Worm (Caenorhabditis elegans) whole organism, L1 larva: ENCODE results near the gene timm-17B.2.

ENCODE experiments used
- C16A3.4 ChIP-seq: fragments of 150-350 bp; optimal IDR thresholded peaks from 2 replicates; lab custom pipeline; 2014; ENCODE audit warnings: missing biosample characterization, missing genetic modification characterization
- C34B4.2 ChIP-seq: sonication (generic microtip); optimal IDR thresholded peaks from 2 replicates; lab custom pipeline; 2017; ENCODE audit warnings: mild to moderate bottlenecking, missing genetic modification characterization, missing compliant biosample characterization
- F16B12.6 ChIP-seq: fragments of 150-350 bp; optimal IDR thresholded peaks from 2 replicates; lab custom pipeline; 2014; ENCODE audit warnings: missing biosample characterization, missing genetic modification characterization
- aly-2 ChIP-seq: fragments of 150-350 bp; optimal IDR thresholded peaks from 2 replicates; lab custom pipeline; 2014; ENCODE audit warnings: missing biosample characterization, missing genetic modification characterization
- ama-1 ChIP-seq: fragments of 150-350 bp; optimal IDR thresholded peaks from 2 replicates; lab custom pipeline; 2014
- blmp-1 ChIP-seq: fragments of 150-350 bp; optimal IDR thresholded peaks from 2 replicates; lab custom pipeline; 2014; ENCODE audit warnings: missing biosample characterization, missing genetic modification characterization
- ceh-63 ChIP-seq: fragments of 200-800 bp; sonication (Bioruptor generic); optimal IDR thresholded peaks from 2 replicates; lab custom pipeline; 2018; ENCODE audit warnings: mild to moderate bottlenecking, missing genetic modification characterization, missing compliant biosample characterization
- ceh-8 ChIP-seq: fragments of 200-800 bp; sonication (Bioruptor generic); optimal IDR thresholded peaks from 2 replicates; lab custom pipeline; 2018; ENCODE audit warnings: mild to moderate bottlenecking, missing genetic modification characterization, moderate library complexity, missing compliant biosample characterization
- ceh-90 ChIP-seq: sonication (generic microtip); optimal IDR thresholded peaks from 2 replicates; lab custom pipeline; 2016; ENCODE audit warnings: missing genetic modification characterization, missing compliant biosample characterization
- ces-1 ChIP-seq: fragments of 150-350 bp; optimal IDR thresholded peaks from 2 replicates; lab custom pipeline; 2014; ENCODE audit warnings: missing biosample characterization, missing genetic modification reagents, missing genetic modification characterization
- dsc-1 ChIP-seq: sonication (generic microtip); optimal IDR thresholded peaks from 2 replicates; lab custom pipeline; 2016; ENCODE audit warnings: mild to moderate bottlenecking, missing genetic modification characterization, missing compliant biosample characterization
- efl-1 ChIP-seq, 4 experiments: fragments of 150-350 bp; optimal IDR thresholded peaks in 3 of 4; peaks in 1 of 4; 1 replicate in 1 of 4; 2 replicates in 3 of 4; lab custom pipeline; 2014; ENCODE audit warnings: missing biosample characterization in 2 of 4, missing genetic modification characterization in 2 of 4, missing genetic modification reagents in 2 of 4
- efl-3 ChIP-seq: fragments of 200-800 bp; sonication (Bioruptor generic); optimal IDR thresholded peaks from 2 replicates; lab custom pipeline; 2018; ENCODE audit warnings: mild to moderate bottlenecking, missing genetic modification characterization, missing compliant biosample characterization
- egl-27 ChIP-seq, 2 experiments: fragments of 150-350 bp in 1 of 2; sonication (generic microtip); optimal IDR thresholded peaks; 3 replicates each; lab custom pipeline; 2017 to 2018; ENCODE audit warnings: missing biosample characterization in 2 of 2, missing genetic modification characterization in 2 of 2, missing genetic modification reagents in 2 of 2
- elt-2 ChIP-seq: sonication (generic microtip); optimal IDR thresholded peaks from 2 replicates; lab custom pipeline; 2016; ENCODE audit warnings: missing genetic modification characterization, mild to moderate bottlenecking, inconsistent platforms, missing compliant biosample characterization, missing genetic modification reagents
- elt-3 ChIP-seq, 6 experiments: fragments of 150-350 bp in 1 of 6; sonication (generic microtip); optimal IDR thresholded peaks; 2 replicates each; lab custom pipeline; 2017 to 2018; ENCODE audit warnings: missing biosample characterization in 6 of 6, missing genetic modification characterization in 6 of 6, inconsistent platforms in 1 of 6
- ets-5 ChIP-seq: fragments of 200-800 bp; sonication (Bioruptor generic); IDR thresholded peaks from 2 replicates; pipeline ENCODE4 v1.3.6; 2022; ENCODE audit warnings: missing genetic modification characterization, missing compliant biosample characterization
- fkh-8 ChIP-seq: sonication (generic microtip); optimal IDR thresholded peaks from 2 replicates; lab custom pipeline; 2016; ENCODE audit warnings: mild to moderate bottlenecking, missing genetic modification characterization, missing compliant biosample characterization
- irx-1 ChIP-seq: sonication (generic microtip); optimal IDR thresholded peaks from 2 replicates; lab custom pipeline; 2016; ENCODE audit warnings: missing genetic modification characterization, missing compliant biosample characterization
- jun-1 ChIP-seq: fragments of 150-350 bp; optimal IDR thresholded peaks from 2 replicates; lab custom pipeline; 2014; ENCODE audit warnings: missing biosample characterization, missing genetic modification reagents, missing genetic modification characterization
- lin-13 ChIP-seq: fragments of 150-350 bp; optimal IDR thresholded peaks from 2 replicates; lab custom pipeline; 2014; ENCODE audit warnings: missing biosample characterization, missing genetic modification reagents, missing genetic modification characterization
- lin-14 ChIP-seq: fragments of 200-800 bp; sonication (Bioruptor generic); optimal IDR thresholded peaks from 2 replicates; lab custom pipeline; 2018; ENCODE audit warnings: mild to moderate bottlenecking, missing genetic modification characterization, moderate library complexity, missing compliant biosample characterization
- lin-15B ChIP-seq: fragments of 150-350 bp; sonication (generic microtip); optimal IDR thresholded peaks from 3 replicates; lab custom pipeline; 2014; ENCODE audit warnings: missing biosample characterization, missing genetic modification characterization
- lin-35 ChIP-seq, 2 experiments: fragments of 150-350 bp; optimal IDR thresholded peaks; 2 replicates each; lab custom pipeline; 2014; ENCODE audit warnings: missing biosample characterization in 2 of 2, missing genetic modification characterization in 2 of 2, missing genetic modification reagents in 2 of 2
- lin-39 ChIP-seq: fragments of 150-350 bp; optimal IDR thresholded peaks from 2 replicates; lab custom pipeline; 2014; ENCODE audit warnings: missing biosample characterization, missing genetic modification reagents, missing genetic modification characterization
- lir-3 ChIP-seq: sonication (generic microtip); optimal IDR thresholded peaks from 2 replicates; lab custom pipeline; 2016; ENCODE audit warnings: mild to moderate bottlenecking, missing genetic modification characterization, moderate library complexity, missing compliant biosample characterization; ENCODE audit not compliant: poor library complexity
- lsy-2 ChIP-seq, 2 experiments: fragments of 150-350 bp; optimal IDR thresholded peaks; 2 replicates each; lab custom pipeline; 2014; ENCODE audit warnings: missing biosample characterization in 2 of 2, missing genetic modification characterization in 2 of 2
- mep-1 ChIP-seq: fragments of 150-350 bp; optimal IDR thresholded peaks from 2 replicates; lab custom pipeline; 2014; ENCODE audit warnings: missing biosample characterization, missing genetic modification characterization
- nhr-11 ChIP-seq: fragments of 150-350 bp; optimal IDR thresholded peaks from 2 replicates; lab custom pipeline; 2014; ENCODE audit warnings: missing biosample characterization, missing genetic modification characterization
- nhr-237 ChIP-seq: fragments of 150-350 bp; optimal IDR thresholded peaks from 2 replicates; lab custom pipeline; 2014; ENCODE audit warnings: missing biosample characterization, missing genetic modification characterization
- nhr-28 ChIP-seq: fragments of 150-350 bp; optimal IDR thresholded peaks from 2 replicates; lab custom pipeline; 2014; ENCODE audit warnings: missing biosample characterization, missing genetic modification characterization
- nhr-71 ChIP-seq: sonication (generic microtip); optimal IDR thresholded peaks from 2 replicates; lab custom pipeline; 2016; ENCODE audit warnings: mild to moderate bottlenecking, missing genetic modification characterization, moderate library complexity, missing compliant biosample characterization
- nhr-76 ChIP-seq: sonication (generic microtip); optimal IDR thresholded peaks from 2 replicates; lab custom pipeline; 2017; ENCODE audit warnings: missing biosample characterization, missing genetic modification characterization
- nhr-77 ChIP-seq: fragments of 150-350 bp; optimal IDR thresholded peaks from 2 replicates; lab custom pipeline; 2014; ENCODE audit warnings: missing biosample characterization, missing genetic modification characterization
- nhr-84 ChIP-seq: sonication (generic microtip); optimal IDR thresholded peaks from 2 replicates; lab custom pipeline; 2017; ENCODE audit warnings: missing biosample characterization, missing genetic modification characterization
- nhr-85 ChIP-seq: sonication (generic microtip); peaks from one replicate; lab custom pipeline; 2016; ENCODE audit warnings: missing genetic modification characterization, inconsistent platforms, missing compliant biosample characterization
- nhr-90 ChIP-seq: sonication (generic microtip); optimal IDR thresholded peaks from 2 replicates; lab custom pipeline; 2016; ENCODE audit warnings: mild to moderate bottlenecking, missing genetic modification characterization, missing compliant biosample characterization; ENCODE audit not compliant: poor library complexity
- pag-3 ChIP-seq: sonication (generic microtip); optimal IDR thresholded peaks from 2 replicates; lab custom pipeline; 2017; ENCODE audit warnings: missing genetic modification characterization, mild to moderate bottlenecking, missing compliant biosample characterization, antibody characterized with exemption, borderline replicate concordance; ENCODE audit not compliant: insufficient read depth
- rnt-1 ChIP-seq: sonication (generic microtip); optimal IDR thresholded peaks from 2 replicates; lab custom pipeline; 2016; ENCODE audit warnings: mild to moderate bottlenecking, missing genetic modification characterization, moderate library complexity, missing compliant biosample characterization
- skn-1 ChIP-seq: fragments of 150-350 bp; optimal IDR thresholded peaks from 2 replicates; lab custom pipeline; 2014; ENCODE audit warnings: missing biosample characterization, missing genetic modification characterization
- snpc-4 ChIP-seq: fragments of 150-350 bp; optimal IDR thresholded peaks from 2 replicates; lab custom pipeline; 2014; ENCODE audit warnings: missing biosample characterization, missing genetic modification characterization
- sptf-1 ChIP-seq: fragments of 150-350 bp; optimal IDR thresholded peaks from 2 replicates; lab custom pipeline; 2014; ENCODE audit warnings: missing biosample characterization, missing genetic modification characterization
- swsn-7 ChIP-seq: sonication (generic microtip); optimal IDR thresholded peaks from 2 replicates; lab custom pipeline; 2016; ENCODE audit warnings: missing genetic modification characterization, missing compliant biosample characterization
- tbx-2 ChIP-seq: sonication (generic microtip); optimal IDR thresholded peaks from 2 replicates; lab custom pipeline; 2016; ENCODE audit warnings: missing genetic modification characterization, missing compliant biosample characterization
- unc-30 ChIP-seq: sonication (generic microtip); optimal IDR thresholded peaks from 2 replicates; lab custom pipeline; 2017; ENCODE audit warnings: missing biosample characterization, missing genetic modification characterization
- unc-62 ChIP-seq: fragments of 150-350 bp; optimal IDR thresholded peaks from 2 replicates; lab custom pipeline; 2014; ENCODE audit warnings: missing biosample characterization, missing genetic modification reagents, missing genetic modification characterization
- unc-98 ChIP-seq: fragments of 200-800 bp; sonication (Bioruptor generic); IDR thresholded peaks from 2 replicates; pipeline ENCODE4 v1.3.6; 2022; ENCODE audit warnings: missing genetic modification characterization, missing compliant biosample characterization
- vab-15 ChIP-seq: sonication (generic microtip); optimal IDR thresholded peaks from 2 replicates; lab custom pipeline; 2017; ENCODE audit warnings: missing genotype, mild to moderate bottlenecking, missing genetic modification characterization, missing compliant biosample characterization
- xbp-1 ChIP-seq: sonication (generic microtip); optimal IDR thresholded peaks from 2 replicates; lab custom pipeline; 2016; ENCODE audit warnings: missing genetic modification characterization, missing compliant biosample characterization
- zag-1 ChIP-seq: fragments of 150-350 bp; optimal IDR thresholded peaks from 2 replicates; lab custom pipeline; 2014; ENCODE audit warnings: missing biosample characterization, missing genetic modification characterization
- zip-4 ChIP-seq: fragments of 200-800 bp; sonication (Bioruptor generic); optimal IDR thresholded peaks from 2 replicates; lab custom pipeline; 2018; ENCODE audit warnings: mild to moderate bottlenecking, missing genetic modification characterization, moderate library complexity, missing compliant biosample characterization
- ztf-11 ChIP-seq, 2 experiments: sonication (generic microtip); optimal IDR thresholded peaks; 2 replicates each; lab custom pipeline; 2016 to 2017; ENCODE audit warnings: missing genetic modification characterization in 2 of 2, missing biosample characterization in 1 of 2, missing compliant biosample characterization in 1 of 2
- ztf-4 ChIP-seq: fragments of 150-350 bp; optimal IDR thresholded peaks from 2 replicates; lab custom pipeline; 2014; ENCODE audit warnings: missing biosample characterization, missing genetic modification characterization

The timm-17B.2 gene

DNA sequence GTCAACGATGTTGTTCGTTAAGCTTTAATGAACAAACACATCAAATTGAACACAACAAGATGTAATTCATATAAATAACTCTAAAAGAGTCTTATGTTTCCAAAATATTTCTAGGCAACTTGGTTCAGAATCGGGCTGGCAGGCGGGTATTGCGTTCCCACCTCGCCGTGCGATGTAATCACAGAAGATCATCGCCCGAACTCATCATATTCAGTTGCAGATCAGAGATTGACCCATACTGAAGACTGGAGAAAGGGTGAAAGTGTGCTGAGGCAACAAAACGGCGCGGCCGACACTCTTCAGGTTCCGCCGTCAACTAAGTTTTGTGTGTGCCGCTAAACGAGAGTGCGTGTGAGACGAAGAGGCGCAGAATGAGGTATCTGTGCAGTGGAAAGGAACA lies 32.0 kb downstream of the timm-17B.2 start:
- peak; percentile 31 for TF ChIP-seq nhr-237 (tag; lab: Kevin White, UChicago)
- TF ChIP-seq jun-1 (tag; lab: Kevin White, UChicago), result peak; percentile 68
- no peak for TF ChIP-seq nhr-76 (tag; lab: Kevin White, UChicago)
- TF ChIP-seq nhr-84 (tag; lab: Kevin White, UChicago), result no peak
- peak; percentile 78 for TF ChIP-seq zip-4
- no peak for TF ChIP-seq ceh-63 (GFP tag; lab: Kevin White, UChicago)
- peak; percentile 44 for TF ChIP-seq nhr-11 (tag; lab: Kevin White, UChicago)
- no peak for TF ChIP-seq nhr-28 (tag; lab: Kevin White, UChicago)
- no peak for TF ChIP-seq ces-1 (GFP tag; lab: Kevin White, UChicago)
- TF ChIP-seq F16B12.6 (tag; lab: Kevin White, UChicago), result no peak
- TF ChIP-seq unc-98 (GFP tag; lab: Robert Waterston, UW), result no peak
- peak; percentile 65 for TF ChIP-seq nhr-77 (tag; lab: Kevin White, UChicago)
- TF ChIP-seq elt-2 (tag; lab: Kevin White, UChicago), result peak; percentile 84
- peak; percentile 71 for TF ChIP-seq blmp-1 (tag; lab: Kevin White, UChicago)
- TF ChIP-seq skn-1 (tag; lab: Kevin White, UChicago), result peak; percentile 49
- TF ChIP-seq ama-1 (lab: Kevin White, UChicago), result peak; percentile 92
- peak; percentile 68 to 73 for TF ChIP-seq efl-1 (optimal IDR thresholded peaks at IDR 0.05; lab: Kevin White, UChicago)
- TF ChIP-seq efl-1 (GFP tag; optimal IDR thresholded peaks at IDR 0.05 in 1 of 2; lab: Kevin White, UChicago), result peak; percentile 52 to 97
- TF ChIP-seq ceh-8, result peak; percentile 85
- TF ChIP-seq sptf-1 (tag; lab: Kevin White, UChicago), result no peak
- peak; percentile 46 for TF ChIP-seq ztf-4 (tag; lab: Kevin White, UChicago)
- TF ChIP-seq snpc-4, result peak; percentile 99
- peak; percentile 95 for TF ChIP-seq nhr-71 (tag; lab: Kevin White, UChicago)
- TF ChIP-seq unc-30, result no peak
- TF ChIP-seq ets-5 (GFP tag; lab: Robert Waterston, UW), result no peak
- TF ChIP-seq pag-3, result no peak
- peak; percentile 63 for TF ChIP-seq lin-39 (tag; lab: Kevin White, UChicago)
- TF ChIP-seq swsn-7, result peak; percentile 94
- TF ChIP-seq lsy-2 (tag; optimal IDR thresholded peaks at IDR 0.05; lab: Kevin White, UChicago), result peak; percentile 84 to 87
- no peak for TF ChIP-seq C16A3.4
- TF ChIP-seq tbx-2 (tag; lab: Kevin White, UChicago), result peak; percentile 85
- peak; percentile 97 for TF ChIP-seq lin-14 (GFP tag; lab: Kevin White, UChicago)
- TF ChIP-seq nhr-85, result peak; percentile 98
- TF ChIP-seq ztf-11 (tag; optimal IDR thresholded peaks at IDR 0.05; lab: Kevin White, UChicago), result peak in 1 of 2 experiments; percentile 80
- no peak for TF ChIP-seq lin-15B (tag; lab: Kevin White, UChicago)
- TF ChIP-seq zag-1 (tag; lab: Kevin White, UChicago), result no peak
- TF ChIP-seq lin-35 (GFP tag; optimal IDR thresholded peaks at IDR 0.05; lab: Kevin White, UChicago), result peak; percentile 55 to 79
- TF ChIP-seq xbp-1 (tag; lab: Kevin White, UChicago), result peak; percentile 84
- TF ChIP-seq rnt-1 (tag; lab: Kevin White, UChicago), result peak; percentile 93
- peak; percentile 94 for TF ChIP-seq nhr-90 (tag; lab: Kevin White, UChicago)
- TF ChIP-seq egl-27 (tag; optimal IDR thresholded peaks at IDR 0.05; lab: Kevin White, UChicago), result peak; percentile 11 to 54
- TF ChIP-seq dsc-1 (tag; lab: Kevin White, UChicago), result peak; percentile 88
- TF ChIP-seq lin-13, result peak; percentile 61
- TF ChIP-seq vab-15 (tag; lab: Kevin White, UChicago), result no peak
- TF ChIP-seq fkh-8 (tag; lab: Kevin White, UChicago), result peak; percentile 76
- peak; percentile 76 for TF ChIP-seq mep-1
- no peak for TF ChIP-seq ceh-90 (tag; lab: Kevin White, UChicago)
- TF ChIP-seq irx-1 (tag; lab: Kevin White, UChicago), result peak; percentile 80
- peak; percentile 56 for TF ChIP-seq lir-3 (tag; lab: Kevin White, UChicago)
- peak; percentile 20 for TF ChIP-seq efl-3
- TF ChIP-seq aly-2, result peak; percentile 74
- TF ChIP-seq unc-62 (GFP tag; lab: Kevin White, UChicago), result no peak
- peak in 2 of 6 experiments; percentile 19 to 66 for TF ChIP-seq elt-3 (tag; optimal IDR thresholded peaks at IDR 0.05; lab: Kevin White, UChicago)
- TF ChIP-seq C34B4.2 (tag; lab: Kevin White, UChicago), result no peak
